Worm (Caenorhabditis elegans): ENCODE measurements around the gene ulp-1.
A peak's percentile ranks its signal among the peaks of the same experiment; 100 is the strongest.

ulp-1 gene

DNA sequence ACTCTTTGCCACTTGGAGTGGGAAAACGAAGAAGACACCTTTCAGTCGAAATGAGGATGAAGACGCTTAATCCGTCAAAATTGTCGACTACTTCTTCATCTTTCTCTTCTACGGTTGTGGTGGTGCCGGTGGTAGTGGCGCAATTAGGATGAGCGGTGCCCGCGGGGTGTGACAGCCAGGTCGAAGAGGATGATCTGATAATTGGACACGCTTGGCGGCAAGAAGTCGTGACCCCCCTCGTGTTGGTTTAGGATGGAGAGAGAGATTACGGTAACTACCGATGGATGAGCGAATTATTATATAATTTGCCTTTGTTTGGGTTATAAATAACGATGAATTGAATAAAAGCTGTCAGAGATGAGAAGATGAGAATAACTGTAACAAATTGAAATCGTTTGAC lies 42.6 kb downstream of the ulp-1 start:
- no peak for TF ChIP-seq nhr-12 (tag; optimal IDR thresholded peaks at IDR 0.05)
- TF ChIP-seq swsn-7 (tag; optimal IDR thresholded peaks at IDR 0.05), result no peak
- TF ChIP-seq ceh-90 (tag; optimal IDR thresholded peaks at IDR 0.05), result no peak
- no peak for TF ChIP-seq lsy-2 (tag; optimal IDR thresholded peaks at IDR 0.05)
- TF ChIP-seq tbx-2 (tag; optimal IDR thresholded peaks at IDR 0.05), result peak; percentile 39
- no peak for TF ChIP-seq xbp-1 (tag; optimal IDR thresholded peaks at IDR 0.05)
- no peak for TF ChIP-seq nhr-28 (tag; optimal IDR thresholded peaks at IDR 0.05)
- TF ChIP-seq nhr-85 (tag), result peak; percentile 75
- TF ChIP-seq pax-3 (tag; optimal IDR thresholded peaks at IDR 0.05), result no peak
- no peak for TF ChIP-seq hlh-17 (GFP tag; optimal IDR thresholded peaks at IDR 0.05; ENCODE audit: borderline replicate concordance)
- TF ChIP-seq ets-5 (GFP tag; IDR thresholded peaks at IDR 0.05), result 0 out of 2 replicates have a peak, but pooled peaks have one; percentile 28
- no peak for TF ChIP-seq unc-130 (tag; optimal IDR thresholded peaks at IDR 0.05)
- no peak for TF ChIP-seq mef-2 (tag; optimal IDR thresholded peaks at IDR 0.05)
- TF ChIP-seq sptf-1 (tag; optimal IDR thresholded peaks at IDR 0.05), result no peak
- TF ChIP-seq elt-3 (tag; optimal IDR thresholded peaks at IDR 0.05), result no peak
- no peak for TF ChIP-seq fos-1 (tag; optimal IDR thresholded peaks at IDR 0.05)
- no peak for TF ChIP-seq hpl-2 (GFP tag; optimal IDR thresholded peaks at IDR 0.05)

DNA sequence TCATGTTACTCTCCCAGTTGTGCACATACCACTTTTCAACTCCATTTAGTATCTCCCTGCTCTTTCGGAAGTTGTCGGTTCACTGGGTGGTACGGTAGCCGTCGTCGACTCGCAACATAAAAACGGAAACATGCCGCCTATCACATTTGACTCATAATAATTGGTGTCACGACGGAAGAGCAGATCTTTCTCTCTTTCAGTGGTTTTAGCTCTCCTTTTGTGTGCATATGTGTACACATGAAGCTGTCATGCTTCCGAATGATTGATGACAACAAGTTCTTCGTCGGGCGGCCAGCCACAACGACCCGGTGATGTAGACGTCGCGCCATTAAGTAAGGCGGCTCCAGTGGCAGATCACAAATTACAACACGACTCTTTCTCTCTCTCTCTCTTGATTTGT lies 43.8 kb downstream of the ulp-1 start:
- TF ChIP-seq fkh-4 (tag; optimal IDR thresholded peaks at IDR 0.05; ENCODE audit: borderline replicate concordance) (no peak), C16A3.4 (tag; optimal IDR thresholded peaks at IDR 0.05) (no peak), tbx-2 (tag; optimal IDR thresholded peaks at IDR 0.05) (peak; percentile 92)

DNA sequence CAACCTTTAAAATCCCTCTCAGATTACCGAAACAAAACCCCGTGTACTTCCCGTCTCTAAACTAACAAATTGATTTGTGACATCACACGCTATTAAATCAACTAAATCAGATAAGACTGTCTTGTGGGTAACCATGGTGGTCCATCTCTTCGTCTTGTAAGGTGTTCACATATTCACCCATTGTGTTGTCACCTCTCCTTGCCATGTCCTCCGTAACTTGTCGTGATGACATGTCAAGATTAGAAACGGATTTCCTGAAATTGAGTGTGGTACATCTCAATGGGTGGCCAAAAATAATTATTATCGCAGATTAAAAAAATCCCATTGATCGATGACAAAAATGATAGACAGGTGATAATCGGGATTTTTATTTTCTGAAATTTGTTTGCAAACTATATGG lies 45.2 kb downstream of the ulp-1 start:
- TF ChIP-seq blmp-1 (tag; optimal IDR thresholded peaks at IDR 0.05), result no peak

DNA sequence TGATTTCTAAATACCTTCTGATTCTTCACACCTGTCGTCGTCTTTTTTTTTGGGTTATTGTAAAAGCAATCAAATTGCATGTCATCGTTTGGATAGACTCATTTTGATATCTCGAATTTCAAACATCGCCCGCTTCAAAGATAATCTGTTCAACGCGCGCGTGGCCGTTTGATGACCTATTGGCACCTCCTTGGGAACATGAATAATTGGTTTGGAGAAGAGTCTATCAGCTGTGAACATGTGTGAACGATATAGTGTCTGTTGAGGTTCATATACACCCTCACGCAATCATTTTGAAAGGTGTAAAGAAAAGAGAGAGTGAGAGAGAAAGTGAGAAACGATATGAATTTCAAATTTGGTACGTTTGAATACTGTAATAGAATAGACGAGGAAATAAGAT lies 49.0 kb downstream of the ulp-1 start:
- TF ChIP-seq jun-1 (tag; optimal IDR thresholded peaks at IDR 0.05) (no peak), nhr-11 (tag; optimal IDR thresholded peaks at IDR 0.05) (no peak), tbx-2 (tag; optimal IDR thresholded peaks at IDR 0.05) (peak; percentile 96), ztf-11 (tag; optimal IDR thresholded peaks at IDR 0.05) (peak in 1 of 2 experiments; percentile 52), C16A3.4 (tag; optimal IDR thresholded peaks at IDR 0.05) (no peak), nhr-12 (tag; optimal IDR thresholded peaks at IDR 0.05) (no peak), dpl-1 (GFP tag; optimal IDR thresholded peaks at IDR 0.05) (no peak), sup-37 (GFP tag; optimal IDR thresholded peaks at IDR 0.05) (no peak)

DNA sequence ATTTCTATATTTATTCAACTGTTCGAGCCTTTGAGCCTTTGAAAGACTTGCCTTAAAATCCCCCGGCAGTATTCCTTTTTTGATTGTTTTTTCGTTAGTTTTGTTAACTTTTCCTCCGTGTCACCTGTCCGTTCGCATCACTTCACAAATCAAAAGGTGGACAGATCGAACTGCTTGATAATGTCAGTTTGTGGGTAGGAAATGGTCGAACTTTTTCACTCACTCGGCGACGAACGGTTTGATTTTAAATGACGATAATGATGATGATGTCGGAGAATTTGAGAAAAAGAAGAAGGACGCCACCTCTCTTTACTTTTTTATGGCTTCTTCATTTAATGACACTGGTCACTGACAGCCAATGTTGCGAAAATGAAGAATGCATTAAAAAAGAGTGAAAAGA lies 50.5 kb downstream of the ulp-1 start:
- TF ChIP-seq nhr-90 (tag; optimal IDR thresholded peaks at IDR 0.05; ENCODE audit: poor library complexity), result no peak
- TF ChIP-seq Y116A8C.19 (tag; optimal IDR thresholded peaks at IDR 0.05; ENCODE audit: borderline replicate concordance), result no peak
- TF ChIP-seq swsn-7 (tag; optimal IDR thresholded peaks at IDR 0.05), result no peak
- TF ChIP-seq nhr-12 (tag; optimal IDR thresholded peaks at IDR 0.05), result no peak
- no peak for TF ChIP-seq unc-30 (tag; optimal IDR thresholded peaks at IDR 0.05)
- TF ChIP-seq fkh-8 (tag; optimal IDR thresholded peaks at IDR 0.05), result no peak
- no peak for TF ChIP-seq skn-1 (tag; optimal IDR thresholded peaks at IDR 0.05)
- no peak for TF ChIP-seq elt-3 (tag; optimal IDR thresholded peaks at IDR 0.05)
- TF ChIP-seq nhr-237 (tag; optimal IDR thresholded peaks at IDR 0.05), result no peak
- TF ChIP-seq vab-15 (tag; optimal IDR thresholded peaks at IDR 0.05), result no peak
- no peak for TF ChIP-seq C34B4.2 (tag; optimal IDR thresholded peaks at IDR 0.05)
- no peak for TF ChIP-seq egl-27 (tag; optimal IDR thresholded peaks at IDR 0.05)
- TF ChIP-seq grh-1 (GFP tag; IDR thresholded peaks at IDR 0.05), result no peak
- TF ChIP-seq ztf-11 (tag; optimal IDR thresholded peaks at IDR 0.05), result no peak
- no peak for TF ChIP-seq ama-1 (optimal IDR thresholded peaks at IDR 0.05)
- no peak for TF ChIP-seq dsc-1 (tag; optimal IDR thresholded peaks at IDR 0.05)
- no peak for TF ChIP-seq isw-1 (GFP tag; IDR thresholded peaks at IDR 0.05)

Data from whole organism, L1 larva.